Fruit fly (Drosophila melanogaster) S2 (cell line): ENCODE measurements around the gene cDIP.

Experiments used
- CG8478 ChIP-seq: fragments of >200 bp; optimal IDR thresholded peaks from 2 replicates; lab custom pipeline; 2018
- CTCF ChIP-seq, 2 experiments: fragments of >200 bp; optimal IDR thresholded peaks; 2 replicates each; lab custom pipeline; 2018

DNA sequence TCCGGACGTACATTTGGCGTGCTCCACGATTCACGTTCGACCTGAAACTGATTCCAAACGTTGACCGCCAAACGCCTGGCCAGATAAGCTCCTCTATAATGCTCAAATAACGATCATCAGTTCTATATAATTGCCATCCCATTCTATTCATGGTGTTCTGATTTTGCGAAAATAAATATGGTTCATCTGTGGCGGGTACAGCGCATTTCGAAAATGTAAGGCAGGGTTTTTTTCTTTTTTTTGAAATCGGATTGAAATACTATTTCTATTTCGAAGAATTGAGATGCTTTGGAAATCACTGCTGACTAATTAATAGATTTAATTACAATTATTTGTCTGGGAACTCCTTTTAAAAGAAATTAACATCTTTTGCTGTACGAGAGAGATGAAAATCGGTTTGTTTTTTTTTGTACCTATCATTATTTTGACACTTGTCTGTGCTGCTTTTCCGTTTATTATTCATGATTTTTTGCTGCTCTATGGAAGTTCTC lies at the start of gene cDIP:
- TF ChIP-seq CTCF (optimal IDR thresholded peaks at IDR 0.05; lab: Kevin White, UChicago) (no peak), CG8478 (no peak)
